Worm (Caenorhabditis elegans) whole organism, young adult: ENCODE measurements around the gene C18H9.1.

Experiments
- B0336.3 ChIP-seq: fragments of 200-800 bp; sonication (Bioruptor generic); IDR thresholded peaks from 2 replicates; pipeline ENCODE4 v1.3.6; 2022; ENCODE audit warnings: missing genetic modification characterization, missing compliant biosample characterization
- F10E7.11 ChIP-seq: sonication (generic microtip); optimal IDR thresholded peaks from 2 replicates; lab custom pipeline; 2017; ENCODE audit warnings: mild to moderate bottlenecking, missing genetic modification characterization, moderate library complexity, missing compliant biosample characterization
- F23B12.7 ChIP-seq: sonication (generic microtip); optimal IDR thresholded peaks from 2 replicates; lab custom pipeline; 2017; ENCODE audit warnings: missing genetic modification characterization, mild to moderate bottlenecking, missing compliant biosample characterization, antibody characterized with exemption, moderate library complexity; ENCODE audit not compliant: insufficient read depth
- F39B2.1 ChIP-seq: fragments of 200-800 bp; sonication (Bioruptor generic); IDR thresholded peaks from 2 replicates; pipeline ENCODE4 v1.3.6; 2022; ENCODE audit warnings: missing genetic modification reagents, missing genetic modification characterization, missing compliant biosample characterization
- Y56A3A.18 ChIP-seq: fragments of 200-800 bp; sonication (Bioruptor generic); IDR thresholded peaks from 2 replicates; pipeline ENCODE4 v1.3.6; 2022; ENCODE audit warnings: missing genetic modification reagents, missing genetic modification characterization, missing compliant biosample characterization
- Y95B8A.8 ChIP-seq: fragments of 200-800 bp; sonication (Bioruptor generic); IDR thresholded peaks from 2 replicates; pipeline ENCODE4 v1.3.6; 2022; ENCODE audit warnings: missing genetic modification reagents, missing genetic modification characterization, missing compliant biosample characterization
- athp-1 ChIP-seq: sonication (generic microtip); optimal IDR thresholded peaks from 2 replicates; lab custom pipeline; 2017; ENCODE audit warnings: mild to moderate bottlenecking, missing genetic modification characterization, missing compliant biosample characterization
- attf-3 ChIP-seq: fragments of 200-800 bp; sonication (Bioruptor generic); conservative IDR thresholded peaks from 2 replicates; pipeline ENCODE4 v1.3.6; 2022; ENCODE audit warnings: missing genetic modification reagents, missing genetic modification characterization, missing compliant biosample characterization
- attf-6 ChIP-seq: fragments of 200-800 bp; sonication (Bioruptor generic); IDR thresholded peaks from 2 replicates; pipeline ENCODE4 v1.3.6; 2022; ENCODE audit warnings: missing genetic modification reagents, missing genetic modification characterization, missing compliant biosample characterization
- chd-7 ChIP-seq: sonication (generic microtip); optimal IDR thresholded peaks from 2 replicates; lab custom pipeline; 2016; ENCODE audit warnings: mild to moderate bottlenecking, missing genetic modification characterization, moderate library complexity, missing compliant biosample characterization
- dpl-1 ChIP-seq: fragments of 150-350 bp; optimal IDR thresholded peaks from 2 replicates; lab custom pipeline; 2014; ENCODE audit warnings: missing biosample characterization, missing genetic modification reagents, missing genetic modification characterization
- lin-40 ChIP-seq: sonication (generic microtip); optimal IDR thresholded peaks from 2 replicates; lab custom pipeline; 2016; ENCODE audit warnings: missing genetic modification characterization, mild to moderate bottlenecking, missing compliant biosample characterization, missing genotype, missing genetic modification reagents
- lin-54 ChIP-seq: fragments of 200-800 bp; sonication (Bioruptor generic); optimal IDR thresholded peaks from 2 replicates; lab custom pipeline; 2018; ENCODE audit warnings: mild to moderate bottlenecking, missing genetic modification characterization, missing compliant biosample characterization
- madf-10 ChIP-seq: sonication (generic microtip); optimal IDR thresholded peaks from 2 replicates; lab custom pipeline; 2016; ENCODE audit warnings: mild to moderate bottlenecking, missing genetic modification characterization, missing compliant biosample characterization
- nfya-2 ChIP-seq: fragments of 200-800 bp; sonication (Bioruptor generic); IDR thresholded peaks from 2 replicates; pipeline ENCODE4 v1.3.6; 2022; ENCODE audit warnings: missing genetic modification reagents, missing genetic modification characterization, missing compliant biosample characterization
- nhr-179 ChIP-seq: sonication (generic microtip); optimal IDR thresholded peaks from 2 replicates; lab custom pipeline; 2016; ENCODE audit warnings: mild to moderate bottlenecking, missing genetic modification characterization, missing compliant biosample characterization
- nhr-27 ChIP-seq: fragments of 200-800 bp; sonication (Bioruptor generic); optimal IDR thresholded peaks from 2 replicates; lab custom pipeline; 2018; ENCODE audit warnings: mild to moderate bottlenecking, missing genetic modification characterization, moderate library complexity, missing compliant biosample characterization

Gene C18H9.1

ce11 chrII:6746404-6746803 lies 47.5 kb downstream of the C18H9.1 start, which contains the start of gene F41G3.5:
Gene F41G3.5 (plus strand): TSS chrII:6746704.
- TF ChIP-seq dpl-1 (no peak), F23B12.7 (tag; lab: Kevin White, UChicago) (no peak), nfya-2 (GFP tag; lab: Robert Waterston, UW) (no peak), nhr-179 (tag; lab: Kevin White, UChicago) (no peak), F39B2.1 (GFP tag; lab: Robert Waterston, UW) (no peak), Y56A3A.18 (GFP tag; lab: Robert Waterston, UW) (no peak), attf-6 (no peak), lin-40 (tag; lab: Kevin White, UChicago) (no peak), B0336.3 (no peak), Y95B8A.8 (GFP tag; lab: Robert Waterston, UW) (no peak), attf-3 (no peak), F10E7.11 (tag; lab: Kevin White, UChicago) (no peak), nhr-27 (no peak)

ce11 chrII:6749422-6749821 lies 50.5 kb downstream of the C18H9.1 start, which contains the start of gene F41G3.10:
Gene F41G3.10 (minus strand): TSS chrII:6749522.
- TF ChIP-seq chd-7: no peak
- no peak for TF ChIP-seq athp-1
- TF ChIP-seq madf-10: no peak
- no peak for TF ChIP-seq lin-54 (GFP tag; lab: Kevin White, UChicago)
